Worm (Caenorhabditis elegans): Measurements from ENCODE around the gene F32D8.13.
A peak's percentile ranks its signal among the peaks of the same experiment; 100 is the strongest.

F32D8.13 gene

ce11 chrV:10896295-10896694 lies at the start of gene F32D8.13:
F32D8.13 (minus strand) TSS chrV:10896543.
- TF ChIP-seq B0336.3 (GFP tag; IDR thresholded peaks at IDR 0.05) (0 out of 2 replicates have a peak, but pooled peaks have one; percentile 26), madf-3 (GFP tag; IDR thresholded peaks at IDR 0.05) (0 out of 2 replicates have a peak, but pooled peaks have one; percentile 3), F33H1.4 (GFP tag; IDR thresholded peaks at IDR 0.05) (no peak), let-607 (tag; optimal IDR thresholded peaks at IDR 0.05) (peak in 1 of 2 experiments; percentile 40), fkh-3 (tag; optimal IDR thresholded peaks at IDR 0.05) (no peak), Y56A3A.18 (GFP tag; IDR thresholded peaks at IDR 0.05) (0 out of 2 replicates have a peak, but pooled peaks have one; percentile 33), tlf-1 (GFP tag; optimal IDR thresholded peaks at IDR 0.05) (no peak), atf-7 (tag; optimal IDR thresholded peaks at IDR 0.05) (peak; percentile 7), attf-6 (GFP tag; IDR thresholded peaks at IDR 0.05) (0 out of 2 replicates have a peak, but pooled peaks have one; percentile 41), ama-1 (optimal IDR thresholded peaks at IDR 0.05) (peak; percentile 58), ama-1 (GFP tag; optimal IDR thresholded peaks at IDR 0.05) (no peak), ccch-3 (GFP tag; optimal IDR thresholded peaks at IDR 0.05) (no peak), aptf-2 (GFP tag; conservative IDR thresholded peaks at IDR 0.05) (no peak), nhr-179 (tag; optimal IDR thresholded peaks at IDR 0.05) (no peak), snpc-1.3 (tag; optimal IDR thresholded peaks at IDR 0.05; ENCODE audit: insufficient read depth) (no peak)

- TF ChIP-seq unc-62 (GFP tag; optimal IDR thresholded peaks at IDR 0.05): no peak
- TF ChIP-seq nfya-1 (tag; optimal IDR thresholded peaks at IDR 0.05; ENCODE audit: borderline replicate concordance, insufficient read depth): no peak
- TF ChIP-seq ceh-91 (GFP tag; IDR thresholded peaks at IDR 0.05): no peak
- TF ChIP-seq hsf-1 (GFP tag; IDR thresholded peaks at IDR 0.05): no peak
- TF ChIP-seq pbrm-1 (GFP tag; IDR thresholded peaks at IDR 0.05): no peak
- TF ChIP-seq Y56A3A.18 (GFP tag; IDR thresholded peaks at IDR 0.05): no peak
- no peak for TF ChIP-seq F55B11.4 (tag; optimal IDR thresholded peaks at IDR 0.05; ENCODE audit: borderline replicate concordance, insufficient read depth)
- TF ChIP-seq nfya-2 (GFP tag; IDR thresholded peaks at IDR 0.05): no peak
- TF ChIP-seq F22D6.2 (tag; optimal IDR thresholded peaks at IDR 0.05): no peak
- TF ChIP-seq lin-26 (GFP tag; IDR thresholded peaks at IDR 0.05): no peak
- no peak for TF ChIP-seq ztf-25 (GFP tag; IDR thresholded peaks at IDR 0.05)
- no peak for TF ChIP-seq fkh-3 (tag; optimal IDR thresholded peaks at IDR 0.05)
Observed at ce11 chrV:10944903-10945302, 48.6 kb upstream of the F32D8.13 start.

- TF ChIP-seq ztf-6 (GFP tag; IDR thresholded peaks at IDR 0.05): no peak
- 0 out of 2 replicates have a peak, but pooled peaks have one; percentile 20 for TF ChIP-seq hsf-1 (GFP tag; IDR thresholded peaks at IDR 0.05)
- TF ChIP-seq die-1 (tag; optimal IDR thresholded peaks at IDR 0.05): no peak
- 0 out of 2 replicates have a peak, but pooled peaks have one; percentile 76 for TF ChIP-seq F37B4.10 (GFP tag; IDR thresholded peaks at IDR 0.05)
- no peak for TF ChIP-seq nfya-2 (GFP tag; IDR thresholded peaks at IDR 0.05)
Observed at ce11 chrV:10942161-10942560, 45.8 kb upstream of the F32D8.13 start, which contains the start of gene zip-9. zip-9 (plus strand) TSS chrV:10942461.

ce11 chrV:10941150-10941549 lies 44.8 kb upstream of the F32D8.13 start, which contains the start of gene F17C11.26:
F17C11.26 (plus strand) TSS chrV:10941450.
- TF ChIP-seq ama-1 (optimal IDR thresholded peaks at IDR 0.05): peak; percentile 62
- TF ChIP-seq ama-1 (GFP tag; optimal IDR thresholded peaks at IDR 0.05): no peak
- TF ChIP-seq nhr-120 (GFP tag; IDR thresholded peaks at IDR 0.05): no peak

ce11 chrV:10940571-10940991 lies 44.2 kb upstream of the F32D8.13 start:
- no peak for TF ChIP-seq lin-35 (GFP tag; optimal IDR thresholded peaks at IDR 0.05)
- no peak for TF ChIP-seq F33H1.4 (GFP tag; IDR thresholded peaks at IDR 0.05)
- TF ChIP-seq dpff-1 (tag; optimal IDR thresholded peaks at IDR 0.05): no peak
- TF ChIP-seq atf-7 (tag; optimal IDR thresholded peaks at IDR 0.05): peak; percentile 94
- TF ChIP-seq ceh-91 (GFP tag; IDR thresholded peaks at IDR 0.05): no peak
- no peak for TF ChIP-seq ceh-100 (GFP tag; IDR thresholded peaks at IDR 0.05)
- TF ChIP-seq ceh-79 (tag; optimal IDR thresholded peaks at IDR 0.05): no peak
- TF ChIP-seq snpc-4 (GFP tag; optimal IDR thresholded peaks at IDR 0.05): no peak
- TF ChIP-seq snpc-4 (tag; optimal IDR thresholded peaks at IDR 0.05): peak in 2 of 4 experiments; percentile 31 to 51
- TF ChIP-seq bed-1 (GFP tag; IDR thresholded peaks at IDR 0.05): no peak
- TF ChIP-seq Y95B8A.8 (GFP tag; IDR thresholded peaks at IDR 0.05): no peak
- TF ChIP-seq hmg-1.2 (GFP tag; IDR thresholded peaks at IDR 0.05): peak; percentile 79
- TF ChIP-seq madf-10 (tag; optimal IDR thresholded peaks at IDR 0.05): peak; percentile 62
- no peak for TF ChIP-seq madf-6 (GFP tag; IDR thresholded peaks at IDR 0.05)
- no peak for TF ChIP-seq repo-1 (tag; optimal IDR thresholded peaks at IDR 0.05)
- TF ChIP-seq attf-5 (GFP tag; optimal IDR thresholded peaks at IDR 0.05): peak; percentile 73

Data from whole organism, young adult.